Worm (Caenorhabditis elegans) whole organism, L4 larva: Measurements from ENCODE around the gene F23D12.10.
"Not testable (repeated sequence)": the region's sequence is repeated elsewhere in the genome, so short reads cannot be mapped to it uniquely, and the experiment has no call there.

Source experiments
- R02D3.7 ChIP-seq: fragments of 150-350 bp; sonication (generic microtip); optimal IDR thresholded peaks from 3 replicates; lab custom pipeline; 2014; ENCODE audit warnings: missing biosample characterization, missing genetic modification characterization
- Y48G9A.11 ChIP-seq: fragments of 200-800 bp; sonication (Bioruptor generic); IDR thresholded peaks from 2 replicates; pipeline ENCODE4 v1.3.6; 2022; ENCODE audit warnings: missing genetic modification reagents, missing genetic modification characterization, missing compliant biosample characterization
- ama-1 ChIP-seq: fragments of 150-350 bp; optimal IDR thresholded peaks from 2 replicates; lab custom pipeline; 2014; ENCODE audit warnings: inconsistent platforms, mixed read lengths
- ces-1 ChIP-seq: fragments of 150-350 bp; sonication (generic microtip); optimal IDR thresholded peaks from 4 replicates; lab custom pipeline; 2014; ENCODE audit warnings: missing biosample characterization, missing genetic modification reagents, missing genetic modification characterization
- fkh-10 ChIP-seq: fragments of 150-350 bp; optimal IDR thresholded peaks from 2 replicates; lab custom pipeline; 2014; ENCODE audit warnings: missing biosample characterization, missing genetic modification reagents, missing genetic modification characterization
- lsy-2 ChIP-seq, 2 experiments: fragments of 150-350 bp in 1 of 2; sonication (generic microtip) in 1 of 2; optimal IDR thresholded peaks; 2 replicates each; lab custom pipeline; 2014 to 2017; ENCODE audit warnings: missing biosample characterization in 2 of 2, missing genetic modification characterization in 2 of 2
- mdl-1 ChIP-seq, 2 experiments: fragments of 150-350 bp in 1 of 2; sonication (generic microtip) in 1 of 2; optimal IDR thresholded peaks; 2 replicates each; lab custom pipeline; 2014 to 2017; ENCODE audit warnings: missing biosample characterization in 2 of 2, missing genetic modification characterization in 2 of 2
- mep-1 ChIP-seq: fragments of 150-350 bp; sonication (generic microtip); optimal IDR thresholded peaks from 3 replicates; lab custom pipeline; 2014; ENCODE audit warnings: missing biosample characterization, missing genetic modification characterization
- nhr-77 ChIP-seq: fragments of 150-350 bp; optimal IDR thresholded peaks from 2 replicates; lab custom pipeline; 2014; ENCODE audit warnings: missing biosample characterization, missing genetic modification characterization
- skn-1 ChIP-seq: fragments of 150-350 bp; optimal IDR thresholded peaks from 2 replicates; lab custom pipeline; 2014; ENCODE audit warnings: missing biosample characterization, missing genetic modification characterization
- zfp-2 ChIP-seq: sonication (generic microtip); optimal IDR thresholded peaks from 2 replicates; lab custom pipeline; 2016; ENCODE audit warnings: mild to moderate bottlenecking, missing genetic modification characterization, missing compliant biosample characterization
- zip-2 ChIP-seq: fragments of 150-350 bp; optimal IDR thresholded peaks from 2 replicates; lab custom pipeline; 2014; ENCODE audit warnings: missing biosample characterization, missing genetic modification characterization

DNA sequence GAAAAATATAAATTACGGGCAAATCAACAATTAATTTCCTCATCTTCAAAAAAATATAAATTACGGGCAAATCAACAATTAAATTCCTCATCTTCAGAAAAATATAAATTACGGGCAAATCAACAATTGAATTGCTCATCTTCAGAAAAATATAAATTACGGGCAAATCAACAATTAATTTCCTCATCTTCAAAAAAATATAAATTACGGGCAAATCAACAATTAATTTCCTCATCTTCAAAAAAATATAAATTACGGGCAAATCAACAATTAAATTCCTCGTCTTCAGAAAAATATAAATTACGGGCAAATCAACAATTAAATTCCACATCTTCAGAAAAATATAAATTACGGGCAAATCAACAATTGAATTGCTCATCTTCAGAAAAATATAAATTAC lies 27.8 kb downstream of the F23D12.10 start:
- TF ChIP-seq Y48G9A.11 (GFP tag; lab: Robert Waterston, UW); fkh-10 (GFP tag; lab: Kevin White, UChicago); lsy-2 (tag; optimal IDR thresholded peaks at IDR 0.05; lab: Kevin White, UChicago); zfp-2; nhr-77 (tag; lab: Kevin White, UChicago); ama-1 (lab: Kevin White, UChicago); ces-1 (GFP tag; lab: Kevin White, UChicago); zip-2 (tag; lab: Kevin White, UChicago); skn-1; mdl-1 (tag; optimal IDR thresholded peaks at IDR 0.05; lab: Kevin White, UChicago); R02D3.7 (tag; lab: Kevin White, UChicago); mep-1: not testable (repeated sequence)
